Worm (Caenorhabditis elegans) whole organism, L2 larva: Measurements from ENCODE around the gene C05E11.2.

Source experiments
- C34F6.9 ChIP-seq: fragments of 150-350 bp; optimal IDR thresholded peaks from 2 replicates; lab custom pipeline; 2014; ENCODE audit warnings: missing biosample characterization, missing genetic modification characterization
- elt-1 ChIP-seq: fragments of 150-350 bp; optimal IDR thresholded peaks from 2 replicates; lab custom pipeline; 2014; ENCODE audit warnings: missing biosample characterization, missing genetic modification characterization
- fos-1 ChIP-seq: fragments of 150-350 bp; optimal IDR thresholded peaks from 2 replicates; lab custom pipeline; 2014; ENCODE audit warnings: missing biosample characterization, missing genetic modification characterization
- nhr-129 ChIP-seq: fragments of 150-350 bp; optimal IDR thresholded peaks from 2 replicates; lab custom pipeline; 2014; ENCODE audit warnings: missing biosample characterization, missing genetic modification characterization
- sma-9 ChIP-seq, 2 experiments: fragments of 150-350 bp in 1 of 2; sonication (generic microtip) in 1 of 2; optimal IDR thresholded peaks; 2 replicates each; lab custom pipeline; 2014 to 2016; ENCODE audit warnings: missing genetic modification characterization in 2 of 2, mild to moderate bottlenecking in 1 of 2, missing biosample characterization in 1 of 2, missing compliant biosample characterization in 1 of 2, missing genetic modification reagents in 1 of 2, moderate library complexity in 1 of 2
- unc-62 ChIP-seq: fragments of 150-350 bp; optimal IDR thresholded peaks from 2 replicates; lab custom pipeline; 2014; ENCODE audit warnings: missing biosample characterization, missing genetic modification reagents, missing genetic modification characterization
- ztf-11 ChIP-seq: sonication (generic microtip); optimal IDR thresholded peaks from 2 replicates; lab custom pipeline; 2017; ENCODE audit warnings: missing biosample characterization, missing genetic modification characterization

C05E11.2 gene

DNA sequence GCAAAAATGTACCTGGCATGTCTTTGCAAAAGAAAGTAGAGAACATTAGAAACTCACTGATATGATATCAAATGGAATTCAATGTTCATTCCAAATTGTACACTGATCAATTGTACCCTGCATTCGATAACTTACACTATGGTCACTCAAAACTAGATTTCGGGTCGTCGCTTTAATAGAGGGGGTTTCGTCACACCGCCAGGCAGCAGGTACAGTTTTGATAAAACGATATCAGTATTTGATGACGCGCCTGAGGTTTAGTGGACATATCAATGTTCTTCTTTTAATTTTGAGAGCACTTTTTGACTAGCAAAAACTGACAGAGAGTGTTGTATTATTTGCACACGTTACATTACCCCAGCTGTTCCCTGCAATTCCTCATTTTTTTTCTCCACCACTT is 49.4 kb downstream of the C05E11.2 start:
- TF ChIP-seq fos-1 (tag; lab: Kevin White, UChicago) (peak; percentile 47), unc-62 (no peak), sma-9 (GFP tag; optimal IDR thresholded peaks at IDR 0.05; lab: Kevin White, UChicago) (peak; percentile 29), sma-9 (tag; optimal IDR thresholded peaks at IDR 0.05; lab: Kevin White, UChicago) (no peak)
- TF ChIP-seq, all 48 proteins: peak for 2

ce11 chrX:4636821-4637220 is 50.1 kb downstream of the C05E11.2 start, which contains the start of gene hosl-1:
hosl-1 (plus strand) TSS chrX:4637121.
- no peak for TF ChIP-seq ztf-11 (tag; lab: Kevin White, UChicago)
- no peak for TF ChIP-seq elt-1 (tag; lab: Kevin White, UChicago)
- TF ChIP-seq C34F6.9 (tag; lab: Kevin White, UChicago): no peak
- no peak for TF ChIP-seq nhr-129
